Fruit fly (Drosophila melanogaster): ENCODE measurements around the gene CG7910.
A peak's percentile ranks its signal among the peaks of the same experiment; 100 is the strongest.

CG7910 gene

DNA sequence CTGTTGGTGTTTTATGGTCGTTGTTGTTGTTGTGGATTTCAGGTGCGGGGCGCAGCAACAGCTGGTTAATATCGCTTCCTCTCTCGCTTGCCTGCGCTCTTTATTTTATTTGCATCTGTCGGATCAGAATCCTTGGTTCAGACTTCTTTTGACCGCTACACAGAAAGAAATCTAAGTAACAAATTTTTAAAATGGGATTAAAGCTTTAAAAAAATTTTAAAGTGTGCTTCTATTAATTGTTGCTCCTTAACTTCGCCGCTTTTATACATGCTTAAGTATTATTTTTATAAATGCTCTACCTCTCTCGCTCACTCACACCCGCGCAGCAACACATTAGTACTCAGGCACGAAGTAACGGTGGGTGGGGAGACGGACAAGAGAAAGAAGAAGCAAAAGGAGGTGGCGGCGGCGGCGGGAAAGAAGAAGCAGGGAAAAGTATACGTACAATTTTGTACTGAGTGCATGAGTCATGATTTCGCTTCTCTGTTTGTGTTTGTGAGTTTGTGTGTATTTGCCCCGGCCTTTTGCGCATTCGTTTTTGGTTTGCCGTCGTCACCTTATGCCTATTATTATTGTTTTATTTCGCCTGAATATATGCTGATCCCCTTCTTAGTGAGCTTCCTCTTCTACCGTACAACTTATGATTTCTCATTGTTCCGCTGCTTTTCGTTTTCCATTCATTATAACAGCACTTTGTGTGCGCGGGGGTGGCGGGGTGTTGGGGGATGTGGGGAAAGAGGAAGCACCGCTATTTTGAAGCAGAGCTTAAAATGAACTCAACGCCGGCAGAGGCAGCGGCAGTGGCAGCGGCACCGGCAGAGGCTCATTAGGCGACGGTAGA is 27.0 kb downstream of the CG7910 start:
- peak; percentile 92 for TF ChIP-seq rgr (GFP tag; optimal IDR thresholded peaks at IDR 0.05)
- TF ChIP-seq tai (GFP tag; optimal IDR thresholded peaks at IDR 0.05) = peak; percentile 82
- peak; percentile 84 for TF ChIP-seq HLH106 (tag; optimal IDR thresholded peaks at IDR 0.05)
- TF ChIP-seq foxo (GFP tag; optimal IDR thresholded peaks at IDR 0.05) = peak; percentile 70 to 94
- peak in 1 of 2 experiments; percentile 41 for TF ChIP-seq dl (GFP tag; optimal IDR thresholded peaks at IDR 0.05; ENCODE audit: insufficient read depth in 1 of 2, partially characterized antibody in 2 of 2)
- TF ChIP-seq dmrt93B (GFP tag; optimal IDR thresholded peaks at IDR 0.05) = peak; percentile 77
- TF ChIP-seq Jra (GFP tag; optimal IDR thresholded peaks at IDR 0.05) = peak; percentile 94
- peak; percentile 25 for TF ChIP-seq sv (GFP tag; optimal IDR thresholded peaks at IDR 0.05)
- TF ChIP-seq CG9705 (GFP tag; optimal IDR thresholded peaks at IDR 0.05) = peak; percentile 47
- TF ChIP-seq GATAd (GFP tag; optimal IDR thresholded peaks at IDR 0.05) = peak; percentile 66
- TF ChIP-seq OdsH (GFP tag; optimal IDR thresholded peaks at IDR 0.05) = peak; percentile 94
- peak; percentile 86 for TF ChIP-seq woc (GFP tag; optimal IDR thresholded peaks at IDR 0.05)
- TF ChIP-seq br (GFP tag; optimal IDR thresholded peaks at IDR 0.05) = peak; percentile 96
- TF ChIP-seq Abd-B (GFP tag; optimal IDR thresholded peaks at IDR 0.05) = no peak
- peak; percentile 55 for TF ChIP-seq Dif (GFP tag; optimal IDR thresholded peaks at IDR 0.05; ENCODE audit: partially characterized antibody)
- TF ChIP-seq CG32264 (GFP tag; optimal IDR thresholded peaks at IDR 0.05) = peak; percentile 82
- no peak for TF ChIP-seq Vsx2 (GFP tag; optimal IDR thresholded peaks at IDR 0.05; ENCODE audit: partially characterized antibody)
- no peak for TF ChIP-seq CrebA (GFP tag; optimal IDR thresholded peaks at IDR 0.05; ENCODE audit: borderline replicate concordance)
- TF ChIP-seq h (GFP tag; optimal IDR thresholded peaks at IDR 0.05) = peak; percentile 96
- peak; percentile 94 for TF ChIP-seq ey (GFP tag; optimal IDR thresholded peaks at IDR 0.05)
- TF ChIP-seq Hnf4 (GFP tag; optimal IDR thresholded peaks at IDR 0.05) = peak; percentile 92
- peak; percentile 3 for TF ChIP-seq Mio (GFP tag; optimal IDR thresholded peaks at IDR 0.05)
- TF ChIP-seq fru (GFP tag; optimal IDR thresholded peaks at IDR 0.05) = peak; percentile 96
- TF ChIP-seq usp (GFP tag; optimal IDR thresholded peaks at IDR 0.05) = no peak
- TF ChIP-seq Sp1 (GFP tag; optimal IDR thresholded peaks at IDR 0.05) = peak; percentile 86
- TF ChIP-seq Dfd (GFP tag; optimal IDR thresholded peaks at IDR 0.05) = no peak
- peak; percentile 81 for TF ChIP-seq Rel (GFP tag; optimal IDR thresholded peaks at IDR 0.05)
- TF ChIP-seq Rel (tag; optimal IDR thresholded peaks at IDR 0.05) = peak; percentile 80
- TF ChIP-seq Hr78 (GFP tag; optimal IDR thresholded peaks at IDR 0.05) = no peak
- TF ChIP-seq sage (GFP tag; optimal IDR thresholded peaks at IDR 0.05) = peak; percentile 92
- TF ChIP-seq pan (optimal IDR thresholded peaks at IDR 0.05) = no peak
- no peak for TF ChIP-seq jim (GFP tag; optimal IDR thresholded peaks at IDR 0.05)
- TF ChIP-seq dsf (GFP tag; optimal IDR thresholded peaks at IDR 0.05; ENCODE audit: borderline replicate concordance) = peak; percentile 36
- peak; percentile 87 for TF ChIP-seq Hr83 (GFP tag; optimal IDR thresholded peaks at IDR 0.05; ENCODE audit: poor library complexity, severe bottlenecking)
- no peak for TF ChIP-seq lola (GFP tag; optimal IDR thresholded peaks at IDR 0.05)
- peak; percentile 92 for TF ChIP-seq brk (GFP tag; optimal IDR thresholded peaks at IDR 0.05)
- TF ChIP-seq psq (GFP tag; optimal IDR thresholded peaks at IDR 0.05) = peak; percentile 92
- TF ChIP-seq N (GFP tag; optimal IDR thresholded peaks at IDR 0.05) = no peak

dm6 chr3R:8115205-8115604 is 28.2 kb downstream of the CG7910 start:
- TF ChIP-seq OdsH (GFP tag; optimal IDR thresholded peaks at IDR 0.05) = peak; percentile 16
- TF ChIP-seq fru (GFP tag; optimal IDR thresholded peaks at IDR 0.05) = no peak
- peak; percentile 18 for TF ChIP-seq br (GFP tag; optimal IDR thresholded peaks at IDR 0.05)

All from whole organism, wandering third instar larva.